Fruit fly (Drosophila melanogaster) whole organism, embryonic: ENCODE data around the gene CG16812.

Experiments
- Bgb ChIP-seq: fragments of 200-800 bp; sonication (Bioruptor generic); IDR thresholded peaks from 2 replicates; pipeline ENCODE4 v1.3.6; 2022; ENCODE audit warnings: missing biosample characterization, missing genetic modification characterization; ENCODE audit not compliant: partially characterized antibody
- Bteb2 ChIP-seq: fragments of 200-800 bp; sonication (Bioruptor generic); optimal IDR thresholded peaks from 2 replicates; lab custom pipeline; 2016; ENCODE audit warnings: missing biosample characterization, missing genetic modification characterization
- CG10462 ChIP-seq: fragments of 200-800 bp; sonication (Bioruptor generic); optimal IDR thresholded peaks from 2 replicates; lab custom pipeline; 2016; ENCODE audit warnings: missing biosample characterization, missing genetic modification characterization
- CG10959 ChIP-seq: fragments of 200-800 bp; sonication (Bioruptor generic); IDR thresholded peaks from 2 replicates; pipeline ENCODE4 v1.3.6; 2022; ENCODE audit warnings: missing biosample characterization, missing genetic modification characterization
- CG12942 ChIP-seq: fragments of 200-800 bp; sonication (Bioruptor generic); optimal IDR thresholded peaks from 3 replicates; lab custom pipeline; 2016; ENCODE audit warnings: missing biosample characterization, missing genetic modification characterization
- CG13894 ChIP-seq: fragments of 200-800 bp; sonication (Bioruptor generic); optimal IDR thresholded peaks from 3 replicates; lab custom pipeline; 2018; ENCODE audit warnings: missing biosample characterization, mild to moderate bottlenecking, missing genetic modification characterization, moderate library complexity
- CG15601 ChIP-seq: fragments of 200-800 bp; sonication (Bioruptor generic); optimal IDR thresholded peaks from 3 replicates; lab custom pipeline; 2019; ENCODE audit warnings: missing biosample characterization, mild to moderate bottlenecking, missing genetic modification characterization, moderate library complexity
- CG1602 ChIP-seq: fragments of 200-800 bp; sonication (Bioruptor generic); optimal IDR thresholded peaks from 3 replicates; lab custom pipeline; 2016; ENCODE audit warnings: missing biosample characterization, missing genetic modification characterization
- CG16779 ChIP-seq: fragments of 200-800 bp; sonication (Bioruptor generic); IDR thresholded peaks from 2 replicates; pipeline ENCODE4 v1.3.6; 2022; ENCODE audit warnings: missing biosample characterization, missing genetic modification characterization
- CG17612 ChIP-seq: fragments of 200-800 bp; sonication (Bioruptor generic); IDR thresholded peaks from 2 replicates; pipeline ENCODE4 v1.3.6; 2022; ENCODE audit warnings: missing biosample characterization, missing genetic modification characterization
- CG2116 ChIP-seq: fragments of 200-800 bp; sonication (Bioruptor generic); optimal IDR thresholded peaks from 3 replicates; lab custom pipeline; 2018; ENCODE audit warnings: missing biosample characterization, mild to moderate bottlenecking, missing genetic modification characterization
- CG2875 ChIP-seq: fragments of 200-800 bp; sonication (Bioruptor generic); optimal IDR thresholded peaks from 2 replicates; lab custom pipeline; 2017; ENCODE audit warnings: missing biosample characterization, mild to moderate bottlenecking, missing genetic modification characterization, missing genetic modification reagents
- CG3065 ChIP-seq: fragments of 200-800 bp; sonication (Bioruptor generic); optimal IDR thresholded peaks from 2 replicates; lab custom pipeline; 2016; ENCODE audit warnings: missing biosample characterization, missing genetic modification characterization
- CG33213 ChIP-seq: fragments of 200-800 bp; sonication (Bioruptor generic); optimal IDR thresholded peaks from 3 replicates; lab custom pipeline; 2016; ENCODE audit warnings: missing biosample characterization, missing genetic modification characterization
- CG34376 ChIP-seq: fragments of 200-800 bp; sonication (Bioruptor generic); optimal IDR thresholded peaks from 2 replicates; lab custom pipeline; 2018; ENCODE audit warnings: missing biosample characterization, mild to moderate bottlenecking, missing genetic modification characterization
- CG34422 ChIP-seq: fragments of 200-800 bp; sonication (Bioruptor generic); IDR thresholded peaks from 3 replicates; pipeline ENCODE4 v1.3.6; 2022; ENCODE audit warnings: missing biosample characterization, missing genetic modification characterization
- CG42726 ChIP-seq: fragments of 200-800 bp; sonication (Bioruptor generic); IDR thresholded peaks from 2 replicates; pipeline ENCODE4 v1.3.6; 2022; ENCODE audit warnings: missing biosample characterization, missing genetic modification characterization; ENCODE audit not compliant: partially characterized antibody
- CG4730 ChIP-seq: fragments of 200-800 bp; sonication (Bioruptor generic); IDR thresholded peaks from 2 replicates; pipeline ENCODE4 v1.3.6; 2022; ENCODE audit warnings: missing biosample characterization, missing genetic modification characterization
- CG6689 ChIP-seq: fragments of 200-800 bp; sonication (Bioruptor generic); IDR thresholded peaks from 2 replicates; pipeline ENCODE4 v1.3.6; 2022; ENCODE audit warnings: missing biosample characterization, missing genetic modification characterization
- CG8359 ChIP-seq: fragments of 200-800 bp; sonication (Bioruptor generic); optimal IDR thresholded peaks from 2 replicates; lab custom pipeline; 2017; ENCODE audit warnings: missing biosample characterization, mild to moderate bottlenecking, missing genetic modification characterization, borderline replicate concordance
- CG9215 ChIP-seq: fragments of 200-800 bp; sonication (Bioruptor generic); IDR thresholded peaks from 2 replicates; pipeline ENCODE4 v1.3.6; 2022; ENCODE audit warnings: missing biosample characterization, missing genetic modification characterization
- Dek ChIP-seq: fragments of 200-800 bp; sonication (Bioruptor generic); optimal IDR thresholded peaks from 3 replicates; lab custom pipeline; 2019; ENCODE audit warnings: missing biosample characterization, mild to moderate bottlenecking, missing genetic modification characterization, moderate library complexity
- Fer1 ChIP-seq: fragments of 200-800 bp; sonication (Bioruptor generic); optimal IDR thresholded peaks from 2 replicates; lab custom pipeline; 2017; ENCODE audit warnings: missing biosample characterization, mild to moderate bottlenecking, missing genetic modification characterization
- Hand ChIP-seq: fragments of 200-800 bp; sonication (Bioruptor generic); optimal IDR thresholded peaks from 2 replicates; lab custom pipeline; 2017; ENCODE audit warnings: mild to moderate bottlenecking, missing biosample characterization, missing genetic modification reagents, missing genetic modification characterization
- Hr78 ChIP-seq, 2 experiments: fragments of 200-800 bp in 1 of 2; fragments of >200 bp in 1 of 2; sonication (Bioruptor generic) in 1 of 2; optimal IDR thresholded peaks; 2 replicates each; lab custom pipeline; 2017 to 2019; ENCODE audit warnings: missing biosample characterization in 2 of 2, missing genetic modification characterization in 2 of 2, mild to moderate bottlenecking in 1 of 2, moderate library complexity in 1 of 2
- MESR4 ChIP-seq: fragments of 200-800 bp; sonication (Bioruptor generic); optimal IDR thresholded peaks from 2 replicates; lab custom pipeline; 2018; ENCODE audit warnings: missing biosample characterization, mild to moderate bottlenecking, missing genetic modification characterization, moderate library complexity
- Mrtf ChIP-seq: fragments of 200-800 bp; sonication (Bioruptor generic); IDR thresholded peaks from 3 replicates; pipeline ENCODE4 v1.3.6; 2022; ENCODE audit warnings: missing biosample characterization, missing genetic modification characterization
- Neu2 ChIP-seq: fragments of 200-800 bp; sonication (Bioruptor generic); optimal IDR thresholded peaks from 3 replicates; lab custom pipeline; 2016; ENCODE audit warnings: missing biosample characterization, missing genetic modification characterization, borderline replicate concordance
- Nf-YC ChIP-seq: fragments of 200-800 bp; optimal IDR thresholded peaks from 3 replicates; lab custom pipeline; 2019; ENCODE audit warnings: missing biosample characterization, mild to moderate bottlenecking, missing genetic modification characterization, moderate library complexity
- Pdp1 ChIP-seq, 2 experiments: fragments of 200-800 bp; sonication (Bioruptor generic); optimal IDR thresholded peaks; 3 replicates each; lab custom pipeline; 2016; ENCODE audit warnings: missing biosample characterization in 2 of 2, missing genetic modification characterization in 2 of 2, mild to moderate bottlenecking in 1 of 2, moderate library complexity in 1 of 2
- TFAM ChIP-seq: fragments of 200-800 bp; sonication (Bioruptor generic); optimal IDR thresholded peaks from 2 replicates; lab custom pipeline; 2017; ENCODE audit warnings: missing biosample characterization, missing genetic modification characterization, inconsistent platforms
- ash1 ChIP-seq: fragments of 200-800 bp; sonication (Bioruptor generic); optimal IDR thresholded peaks from 2 replicates; lab custom pipeline; 2018; ENCODE audit warnings: missing biosample characterization, mild to moderate bottlenecking, missing genetic modification characterization
- cg ChIP-seq: fragments of 200-800 bp; sonication (Bioruptor generic); optimal IDR thresholded peaks from 3 replicates; lab custom pipeline; 2019; ENCODE audit warnings: missing biosample characterization, mild to moderate bottlenecking, missing genetic modification characterization, moderate library complexity
- chinmo ChIP-seq: fragments of 200-800 bp; sonication (Bioruptor generic); IDR thresholded peaks from 4 replicates; pipeline ENCODE4 v1.3.6; 2022; ENCODE audit warnings: missing biosample characterization, missing genetic modification characterization; ENCODE audit not compliant: partially characterized antibody
- chm ChIP-seq: fragments of 200-800 bp; sonication (Bioruptor generic); IDR thresholded peaks from 2 replicates; pipeline ENCODE4 v1.3.6; 2022; ENCODE audit warnings: missing biosample characterization, missing genetic modification characterization
- emc ChIP-seq: fragments of 200-800 bp; sonication (Bioruptor generic); optimal IDR thresholded peaks from 2 replicates; lab custom pipeline; 2016; ENCODE audit warnings: missing biosample characterization, missing genetic modification characterization
- ems ChIP-seq: fragments of 200-800 bp; sonication (Bioruptor generic); optimal IDR thresholded peaks from 3 replicates; lab custom pipeline; 2016; ENCODE audit warnings: missing biosample characterization, missing genetic modification characterization
- ftz-f1 ChIP-seq: fragments of 200-800 bp; sonication (Bioruptor generic); optimal IDR thresholded peaks from 2 replicates; lab custom pipeline; 2016; ENCODE audit warnings: missing biosample characterization, missing genetic modification characterization
- grau ChIP-seq: fragments of 200-800 bp; optimal IDR thresholded peaks from 3 replicates; lab custom pipeline; 2019; ENCODE audit warnings: missing biosample characterization, mild to moderate bottlenecking, missing genetic modification characterization, moderate library complexity
- jumu ChIP-seq: fragments of 200-800 bp; sonication (Bioruptor generic); optimal IDR thresholded peaks from 3 replicates; lab custom pipeline; 2016; ENCODE audit warnings: missing biosample characterization, missing genetic modification characterization
- maf-S ChIP-seq: fragments of 200-800 bp; sonication (Bioruptor generic); optimal IDR thresholded peaks from 2 replicates; lab custom pipeline; 2016; ENCODE audit warnings: missing biosample characterization, missing genetic modification characterization
- mam ChIP-seq: fragments of 200-800 bp; sonication (Bioruptor generic); optimal IDR thresholded peaks from 3 replicates; lab custom pipeline; 2016; ENCODE audit warnings: missing biosample characterization, missing genetic modification characterization
- mirr ChIP-seq: fragments of 200-800 bp; sonication (Bioruptor generic); optimal IDR thresholded peaks from 3 replicates; lab custom pipeline; 2018; ENCODE audit warnings: missing biosample characterization, mild to moderate bottlenecking, missing genetic modification characterization
- nmo ChIP-seq: fragments of 200-800 bp; sonication (Bioruptor generic); optimal IDR thresholded peaks from 2 replicates; lab custom pipeline; 2018; ENCODE audit warnings: missing biosample characterization, mild to moderate bottlenecking, missing genetic modification characterization, moderate library complexity
- nom ChIP-seq: fragments of 200-800 bp; sonication (Bioruptor generic); optimal IDR thresholded peaks from 2 replicates; lab custom pipeline; 2017; ENCODE audit warnings: missing biosample characterization, missing genetic modification characterization, mild to moderate bottlenecking, moderate library complexity, missing genetic modification reagents
- org-1 ChIP-seq: fragments of 200-800 bp; sonication (Bioruptor generic); optimal IDR thresholded peaks from 2 replicates; lab custom pipeline; 2017; ENCODE audit warnings: missing biosample characterization, missing genetic modification characterization
- sna ChIP-seq: fragments of 200-800 bp; sonication (Bioruptor generic); IDR thresholded peaks from 2 replicates; pipeline ENCODE4 v1.3.6; 2022; ENCODE audit warnings: missing biosample characterization, missing genetic modification characterization; ENCODE audit not compliant: partially characterized antibody
- unc-4 ChIP-seq: fragments of 200-800 bp; sonication (Bioruptor generic); IDR thresholded peaks from 2 replicates; pipeline ENCODE4 v1.3.6; 2022; ENCODE audit warnings: missing biosample characterization, missing genetic modification characterization; ENCODE audit not compliant: partially characterized antibody

Gene CG16812

dm6 chr2L:13219281-13220092, 2.9 kb upstream of the CG16812 start, which contains the start of the genes CG9426 and mRF1 (continued):
- TF ChIP-seq CG17612 (GFP tag; lab: Robert Waterston, UW) (no peak), Neu2 (peak; percentile 21), CG2116 (GFP tag; lab: Kevin White, UChicago) (peak; percentile 92), nmo (peak; percentile 50), CG8359 (GFP tag; lab: Kevin White, UChicago) (no peak), CG15601 (tag; lab: Kevin White, UChicago) (peak; percentile 48), CG1602 (GFP tag; lab: Kevin White, UChicago) (no peak), Fer1 (peak; percentile 39), ems (GFP tag; lab: Kevin White, UChicago) (peak; percentile 30), MESR4 (peak; percentile 85), CG12942 (GFP tag; lab: Kevin White, UChicago) (no peak), CG3065 (GFP tag; lab: Kevin White, UChicago) (no peak), CG6689 (no peak), CG42726 (GFP tag; lab: Robert Waterston, UW) (peak; percentile 97), CG16779 (GFP tag; lab: Robert Waterston, UW) (no peak), cg (GFP tag; lab: Kevin White, UChicago) (peak; percentile 53), ftz-f1 (GFP tag; lab: Kevin White, UChicago) (no peak), mirr (GFP tag; lab: Kevin White, UChicago) (no peak), CG4730 (no peak), Nf-YC (peak; percentile 90), TFAM (no peak), CG2875 (no peak), grau (tag; lab: Kevin White, UChicago) (peak; percentile 31), maf-S (GFP tag; lab: Kevin White, UChicago) (no peak), Hand (GFP tag; lab: Kevin White, UChicago) (no peak), chm (no peak), org-1 (GFP tag; lab: Kevin White, UChicago) (no peak), Pdp1 (GFP tag; optimal IDR thresholded peaks at IDR 0.05; lab: Kevin White, UChicago) (peak in 1 of 2 experiments; percentile 84), Mrtf (GFP tag; lab: Robert Waterston, UW) (no peak), Bteb2 (GFP tag; lab: Kevin White, UChicago) (peak; percentile 21), Bgb (GFP tag; lab: Robert Waterston, UW) (peak; percentile 97), sna (GFP tag; lab: Robert Waterston, UW) (peak; percentile 95), CG10959 (GFP tag; lab: Robert Waterston, UW) (no peak), Dek (tag; lab: Kevin White, UChicago) (no peak), emc (GFP tag; lab: Kevin White, UChicago) (no peak), jumu (GFP tag; lab: Kevin White, UChicago) (no peak), CG34422 (GFP tag; lab: Robert Waterston, UW) (peak; percentile 65; the same call in 1 of the 3 replicates), unc-4 (GFP tag; lab: Robert Waterston, UW) (peak; percentile 98), CG13894 (tag; lab: Kevin White, UChicago) (peak; percentile 3), mam (GFP tag; lab: Kevin White, UChicago) (peak; percentile 23), Hr78 (GFP tag; optimal IDR thresholded peaks at IDR 0.05; lab: Kevin White, UChicago) (no peak), CG34376 (GFP tag; lab: Kevin White, UChicago) (peak; percentile 65), chinmo (GFP tag; lab: Robert Waterston, UW) (peak; percentile 98), CG9215 (no peak), CG33213 (GFP tag; lab: Kevin White, UChicago) (peak; percentile 13), CG10462 (no peak), ash1 (no peak), nom (GFP tag; lab: Kevin White, UChicago) (no peak)
